Worm (Caenorhabditis elegans) whole organism, L1 larva: Measurements from ENCODE around the gene Y75B8A.28.

Experiments used
- C34B4.2 ChIP-seq: sonication (generic microtip); optimal IDR thresholded peaks from 2 replicates; lab custom pipeline; 2017; ENCODE audit warnings: mild to moderate bottlenecking, missing genetic modification characterization, missing compliant biosample characterization
- ceh-82 ChIP-seq, 3 experiments: fragments of 150-350 bp in 1 of 3; sonication (generic microtip) in 2 of 3; optimal IDR thresholded peaks; 2 replicates each; lab custom pipeline; 2014 to 2017; ENCODE audit warnings: missing biosample characterization in 3 of 3, missing genetic modification characterization in 3 of 3
- efl-1 ChIP-seq, 4 experiments: fragments of 150-350 bp; optimal IDR thresholded peaks in 3 of 4; peaks in 1 of 4; 1 replicate in 1 of 4; 2 replicates in 3 of 4; lab custom pipeline; 2014; ENCODE audit warnings: missing biosample characterization in 2 of 4, missing genetic modification characterization in 2 of 4, missing genetic modification reagents in 2 of 4
- egl-13 ChIP-seq: sonication (generic microtip); optimal IDR thresholded peaks from 2 replicates; lab custom pipeline; 2016; ENCODE audit warnings: missing genotype, missing genetic modification reagents, missing genetic modification characterization, missing compliant biosample characterization
- egl-27 ChIP-seq, 2 experiments: fragments of 150-350 bp in 1 of 2; sonication (generic microtip); optimal IDR thresholded peaks; 3 replicates each; lab custom pipeline; 2017 to 2018; ENCODE audit warnings: missing biosample characterization in 2 of 2, missing genetic modification characterization in 2 of 2, missing genetic modification reagents in 2 of 2
- fos-1 ChIP-seq: fragments of 150-350 bp; optimal IDR thresholded peaks from 2 replicates; lab custom pipeline; 2014; ENCODE audit warnings: missing biosample characterization, missing genetic modification characterization
- lin-13 ChIP-seq: fragments of 150-350 bp; optimal IDR thresholded peaks from 2 replicates; lab custom pipeline; 2014; ENCODE audit warnings: missing biosample characterization, missing genetic modification reagents, missing genetic modification characterization
- ztf-11 ChIP-seq, 2 experiments: sonication (generic microtip); optimal IDR thresholded peaks; 2 replicates each; lab custom pipeline; 2016 to 2017; ENCODE audit warnings: missing genetic modification characterization in 2 of 2, missing biosample characterization in 1 of 2, missing compliant biosample characterization in 1 of 2
- ztf-4 ChIP-seq: fragments of 150-350 bp; optimal IDR thresholded peaks from 2 replicates; lab custom pipeline; 2014; ENCODE audit warnings: missing biosample characterization, missing genetic modification characterization

- TF ChIP-seq efl-1 (optimal IDR thresholded peaks at IDR 0.05; lab: Kevin White, UChicago) (no peak), efl-1 (GFP tag; optimal IDR thresholded peaks at IDR 0.05 in 1 of 2; lab: Kevin White, UChicago) (no peak), C34B4.2 (tag; lab: Kevin White, UChicago) (no peak), egl-27 (tag; optimal IDR thresholded peaks at IDR 0.05; lab: Kevin White, UChicago) (no peak), lin-13 (no peak), ceh-82 (tag; optimal IDR thresholded peaks at IDR 0.05; lab: Kevin White, UChicago) (no peak), fos-1 (tag; lab: Kevin White, UChicago) (no peak), ztf-11 (tag; optimal IDR thresholded peaks at IDR 0.05; lab: Kevin White, UChicago) (no peak), ztf-4 (tag; lab: Kevin White, UChicago) (no peak), egl-13 (tag; lab: Kevin White, UChicago) (no peak)
These were observed 34.7 kb upstream of the Y75B8A.28 start for ce11 chrIII:12284157-12284556.
